Worm (Caenorhabditis elegans): ENCODE data around the gene fli-1.

fli-1 gene

DNA sequence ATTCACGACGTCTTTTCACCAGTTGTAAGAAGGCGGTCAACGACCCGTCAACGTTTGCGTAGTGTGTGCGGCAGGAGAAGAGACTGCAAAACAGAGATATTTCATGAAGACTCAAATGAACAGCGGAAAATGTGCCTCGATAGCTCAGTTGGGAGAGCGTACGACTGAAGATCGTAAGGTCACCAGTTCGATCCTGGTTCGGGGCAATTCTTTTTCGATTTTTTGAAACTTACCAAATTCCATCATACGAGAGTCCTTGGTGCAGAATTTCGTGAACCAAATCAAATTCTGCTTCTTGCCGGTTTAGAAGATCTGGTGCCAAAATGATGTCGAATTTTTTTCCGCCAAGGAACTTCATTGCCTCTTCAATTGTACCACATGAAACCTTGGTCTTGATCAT, 30.6 kb downstream of the fli-1 start (continued):
- TF ChIP-seq egl-18 (GFP tag; IDR thresholded peaks at IDR 0.05) (no peak), F33H1.4 (GFP tag; IDR thresholded peaks at IDR 0.05) (no peak), rcor-1 (GFP tag; IDR thresholded peaks at IDR 0.05) (0 out of 2 replicates have a peak, but pooled peaks have one; percentile 29), madf-6 (GFP tag; IDR thresholded peaks at IDR 0.05) (peak; percentile 40; the same call in 1 of the 2 replicates), D2030.7 (GFP tag; IDR thresholded peaks at IDR 0.05) (0 out of 2 replicates have a peak, but pooled peaks have one; percentile 11), snpc-1.1 (tag; optimal IDR thresholded peaks at IDR 0.05; ENCODE audit: insufficient read depth) (peak; percentile 14), nfyb-1 (GFP tag; IDR thresholded peaks at IDR 0.05) (peak; percentile 48; the same call in 1 of the 2 replicates), pbrm-1 (GFP tag; IDR thresholded peaks at IDR 0.05) (peak; percentile 54; the same call in 1 of the 2 replicates), lir-1 (GFP tag; conservative IDR thresholded peaks at IDR 0.05) (no peak), F23B12.7 (tag; optimal IDR thresholded peaks at IDR 0.05; ENCODE audit: insufficient read depth) (peak; percentile 62), egrh-3 (GFP tag; IDR thresholded peaks at IDR 0.05) (peak; percentile 13; the same call in 1 of the 2 replicates), hmg-1.2 (GFP tag; IDR thresholded peaks at IDR 0.05) (peak; percentile 64), dpl-1 (GFP tag; optimal IDR thresholded peaks at IDR 0.05) (no peak), B0019.2 (GFP tag; conservative IDR thresholded peaks at IDR 0.05) (no peak), repo-1 (tag; optimal IDR thresholded peaks at IDR 0.05) (peak; percentile 22), hmg-20 (GFP tag; IDR thresholded peaks at IDR 0.05) (no peak), dox-1 (GFP tag; IDR thresholded peaks at IDR 0.05) (peak; percentile 52; the same call in 1 of the 2 replicates), Y56A3A.18 (GFP tag; IDR thresholded peaks at IDR 0.05) (0 out of 2 replicates have a peak, but pooled peaks have one; percentile 58), F10E7.11 (tag; optimal IDR thresholded peaks at IDR 0.05) (no peak), rpc-1 (optimal IDR thresholded peaks at IDR 0.05) (peak; percentile 69), rpc-1 (tag; optimal IDR thresholded peaks at IDR 0.05) (peak; percentile 75), mel-28 (tag; optimal IDR thresholded peaks at IDR 0.05; ENCODE audit: borderline replicate concordance) (peak; percentile 13), die-1 (tag; optimal IDR thresholded peaks at IDR 0.05) (peak; percentile 65), snpc-3.4 (tag; optimal IDR thresholded peaks at IDR 0.05) (peak; percentile 15), ztf-26 (tag; optimal IDR thresholded peaks at IDR 0.05) (peak; percentile 37), ama-1 (optimal IDR thresholded peaks at IDR 0.05) (peak; percentile 19), ama-1 (GFP tag; optimal IDR thresholded peaks at IDR 0.05) (no peak), let-607 (tag; optimal IDR thresholded peaks at IDR 0.05) (peak in 1 of 2 experiments; percentile 18), sptf-2 (GFP tag; optimal IDR thresholded peaks at IDR 0.05) (no peak), T07F8.4 (tag; optimal IDR thresholded peaks at IDR 0.05) (no peak), K12H6.12 (tag; optimal IDR thresholded peaks at IDR 0.05) (no peak), chd-7 (tag; optimal IDR thresholded peaks at IDR 0.05) (peak; percentile 62), B0261.1 (tag; optimal IDR thresholded peaks at IDR 0.05) (peak; percentile 75), madf-8 (GFP tag; conservative IDR thresholded peaks at IDR 0.05) (no peak), ZK185.1 (tag; optimal IDR thresholded peaks at IDR 0.05; ENCODE audit: poor library complexity, severe bottlenecking) (peak; percentile 4)

DNA sequence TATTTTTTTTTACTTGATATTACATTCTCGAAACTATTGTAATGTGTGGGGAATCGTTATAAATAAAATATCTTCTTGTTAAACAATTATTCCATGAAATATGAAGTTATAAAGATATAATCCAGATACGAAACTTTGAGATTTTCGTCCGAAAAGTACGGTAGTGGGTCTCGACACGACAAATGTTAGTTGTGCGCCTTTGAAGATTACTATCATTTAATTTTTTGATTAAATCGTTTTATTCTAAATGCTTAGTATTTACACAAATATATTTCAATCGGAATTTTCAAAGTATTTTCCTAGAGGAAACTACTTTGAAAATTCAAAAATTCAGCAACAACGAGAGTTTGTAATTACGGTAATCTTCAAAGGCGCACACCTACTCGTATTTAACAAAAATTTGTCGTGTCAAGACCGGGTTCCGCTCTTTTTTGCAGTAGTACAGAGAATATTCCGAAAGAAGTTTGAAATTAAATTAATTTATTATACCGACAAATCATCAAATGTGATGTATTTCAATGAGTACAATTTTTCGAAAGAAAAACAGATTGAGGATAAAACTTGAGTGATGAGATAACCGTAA, 31.3 kb downstream of the fli-1 start:
- TF ChIP-seq ztf-22 (GFP tag; optimal IDR thresholded peaks at IDR 0.05) (no peak), ama-1 (optimal IDR thresholded peaks at IDR 0.05) (peak; percentile 86), ama-1 (GFP tag; optimal IDR thresholded peaks at IDR 0.05) (no peak), Y56A3A.18 (GFP tag; IDR thresholded peaks at IDR 0.05) (0 out of 2 replicates have a peak, but pooled peaks have one; percentile 24), repo-1 (tag; optimal IDR thresholded peaks at IDR 0.05) (peak; percentile 64)

Data from whole organism, young adult.